Fruit fly (Drosophila melanogaster) whole organism: ENCODE results near the gene Hsp70Bc.
"Not testable (repeated sequence)": the region's sequence is repeated elsewhere in the genome, so short reads cannot be mapped to it uniquely, and the experiment has no call there.

Source experiments
- CG8478 ChIP-seq: fragments of >200 bp; optimal IDR thresholded peaks from 2 replicates; lab custom pipeline; 2018; ENCODE audit warnings: inconsistent platforms
- Dll ChIP-seq: fragments of >200 bp; optimal IDR thresholded peaks from 2 replicates; lab custom pipeline; 2017
- EcR ChIP-seq, 2 experiments: fragments of >200 bp; optimal IDR thresholded peaks; 2 replicates each; lab custom pipeline; 2017; ENCODE audit warnings: missing biosample characterization in 2 of 2, missing genetic modification characterization in 2 of 2, missing genetic modification reagents in 2 of 2
- pan ChIP-seq: fragments of >200 bp; optimal IDR thresholded peaks from 2 replicates; lab custom pipeline; 2017
- psq ChIP-seq: fragments of >200 bp; optimal IDR thresholded peaks from 2 replicates; lab custom pipeline; 2017
- usp ChIP-seq: fragments of >200 bp; optimal IDR thresholded peaks from 2 replicates; lab custom pipeline; 2017; ENCODE audit warnings: missing biosample characterization, missing genetic modification characterization, mixed read lengths

The Hsp70Bc gene

DNA sequence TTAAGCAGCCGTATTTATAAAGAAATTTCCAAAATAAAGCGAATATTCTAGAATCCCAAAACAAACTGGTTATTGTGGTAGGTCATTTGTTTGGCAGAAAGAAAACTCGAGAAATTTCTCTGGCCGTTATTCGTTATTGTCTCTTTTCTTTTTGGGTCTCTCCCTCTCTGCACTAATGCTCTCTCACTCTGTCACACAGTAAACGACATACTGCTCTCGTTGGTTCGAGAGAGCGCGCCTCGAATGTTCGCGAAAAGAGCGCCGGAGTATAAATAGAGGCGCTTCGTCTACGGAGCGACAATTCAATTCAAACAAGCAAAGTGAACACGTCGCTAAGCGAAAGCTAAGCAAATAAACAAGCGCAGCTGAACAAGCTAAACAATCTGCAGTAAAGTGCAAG, at the start of gene Hsp70Bc:
Gene Hsp70Bc (plus strand): TSS at position 301 of the 400 bp plus-strand sequence.
- TF ChIP-seq pan (lab: Kevin White, UChicago); Dll (lab: Kevin White, UChicago); usp (GFP tag; lab: Kevin White, UChicago): not testable (repeated sequence)

DNA sequence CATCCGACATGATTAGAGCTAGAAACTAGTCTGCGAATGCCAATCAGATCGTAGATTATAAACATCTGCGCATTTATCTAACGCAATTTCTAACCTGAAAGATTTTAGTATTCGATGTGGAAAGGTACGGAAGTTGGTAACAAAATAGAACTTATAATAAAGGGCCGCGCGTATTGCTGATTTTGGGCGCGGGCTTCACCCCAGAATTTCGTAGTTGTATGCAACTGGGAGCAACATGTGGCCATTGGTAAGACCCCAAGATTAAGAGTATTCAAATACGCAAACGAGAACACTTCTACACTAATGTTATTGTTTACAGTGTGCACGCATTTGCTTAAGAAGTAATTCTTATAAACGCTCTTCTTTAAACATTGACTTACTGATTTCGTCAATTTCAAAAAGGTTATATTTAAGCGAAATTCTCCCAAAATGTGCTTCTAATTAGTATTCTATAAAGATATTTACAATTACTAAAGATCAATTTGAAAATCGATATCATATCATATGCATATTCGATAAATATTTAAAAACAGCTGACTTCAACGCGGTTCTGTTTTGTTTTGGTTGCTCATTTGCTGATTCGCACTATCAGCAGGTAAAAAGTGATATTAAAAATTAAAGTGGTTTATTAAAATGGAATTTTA, 48.9 kb upstream of the Hsp70Bc start, which contains the start of the genes CG5961 and Polr3C:
Gene CG5961 (minus strand): TSS at position 416 of the 644 bp plus-strand sequence.
Gene Polr3C (plus strand): TSS at position 536 of the 644 bp plus-strand sequence.
- TF ChIP-seq EcR (GFP tag; optimal IDR thresholded peaks at IDR 0.05; lab: Kevin White, UChicago) (no peak), psq (lab: Kevin White, UChicago) (no peak), usp (GFP tag; lab: Kevin White, UChicago) (no peak), Dll (lab: Kevin White, UChicago) (no peak), CG8478 (lab: Kevin White, UChicago) (no peak), pan (lab: Kevin White, UChicago) (no peak)

DNA sequence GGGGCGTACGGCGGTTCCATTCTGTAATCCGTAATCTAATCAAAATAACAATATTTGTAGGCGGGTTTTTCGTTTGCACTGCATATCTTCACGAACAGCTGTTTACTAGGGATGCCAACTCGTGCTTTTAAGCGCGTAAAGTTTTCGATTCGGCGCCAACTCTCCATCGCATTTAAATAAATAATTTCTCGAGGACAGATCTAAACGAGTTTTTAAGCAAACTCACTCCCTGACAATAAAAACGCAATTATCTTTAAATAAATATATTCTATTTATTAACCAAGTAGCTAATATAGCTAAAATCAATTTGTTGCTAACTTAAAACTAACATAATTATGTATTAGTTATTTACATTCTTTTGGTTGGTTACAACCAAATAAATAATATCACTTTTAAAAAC, 43.7 kb upstream of the Hsp70Bc start, which contains the start of gene CG5608:
Gene CG5608 (minus strand): TSS at position 101 of the 400 bp plus-strand sequence.
- not testable (repeated sequence) for TF ChIP-seq pan, psq, CG8478 (lab: Kevin White, UChicago)

DNA sequence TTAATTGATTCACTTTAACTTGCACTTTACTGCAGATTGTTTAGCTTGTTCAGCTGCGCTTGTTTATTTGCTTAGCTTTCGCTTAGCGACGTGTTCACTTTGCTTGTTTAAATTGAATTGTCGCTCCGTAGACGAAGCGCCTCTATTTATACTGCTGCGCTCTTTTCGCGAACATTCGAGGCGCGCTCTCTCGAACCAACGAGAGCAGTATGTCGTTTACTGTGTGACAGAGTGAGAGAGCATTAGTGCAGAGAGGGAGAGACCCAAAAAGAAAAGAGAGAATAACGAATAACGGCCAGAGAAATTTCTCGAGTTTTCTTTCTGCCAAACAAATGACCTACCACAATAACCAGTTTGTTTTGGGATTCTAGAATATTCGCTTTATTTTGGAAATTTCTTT, 41.2 kb upstream of the Hsp70Bc start, which contains the start of gene Hsp70Ba:
Gene Hsp70Ba (minus strand): TSS at position 102 of the 400 bp plus-strand sequence.
- TF ChIP-seq CG8478, Dll, psq (lab: Kevin White, UChicago): not testable (repeated sequence)

DNA sequence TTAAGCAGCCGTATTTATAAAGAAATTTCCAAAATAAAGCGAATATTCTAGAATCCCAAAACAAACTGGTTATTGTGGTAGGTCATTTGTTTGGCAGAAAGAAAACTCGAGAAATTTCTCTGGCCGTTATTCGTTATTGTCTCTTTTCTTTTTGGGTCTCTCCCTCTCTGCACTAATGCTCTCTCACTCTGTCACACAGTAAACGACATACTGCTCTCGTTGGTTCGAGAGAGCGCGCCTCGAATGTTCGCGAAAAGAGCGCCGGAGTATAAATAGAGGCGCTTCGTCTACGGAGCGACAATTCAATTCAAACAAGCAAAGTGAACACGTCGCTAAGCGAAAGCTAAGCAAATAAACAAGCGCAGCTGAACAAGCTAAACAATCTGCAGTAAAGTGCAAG, 6.7 kb upstream of the Hsp70Bc start, which contains the start of gene Hsp70Bbb:
Gene Hsp70Bbb (plus strand): TSS at position 301 of the 400 bp plus-strand sequence.
- not testable (repeated sequence) for TF ChIP-seq EcR (GFP tag; optimal IDR thresholded peaks at IDR 0.05; lab: Kevin White, UChicago); usp (GFP tag; lab: Kevin White, UChicago); CG8478 (lab: Kevin White, UChicago)

DNA sequence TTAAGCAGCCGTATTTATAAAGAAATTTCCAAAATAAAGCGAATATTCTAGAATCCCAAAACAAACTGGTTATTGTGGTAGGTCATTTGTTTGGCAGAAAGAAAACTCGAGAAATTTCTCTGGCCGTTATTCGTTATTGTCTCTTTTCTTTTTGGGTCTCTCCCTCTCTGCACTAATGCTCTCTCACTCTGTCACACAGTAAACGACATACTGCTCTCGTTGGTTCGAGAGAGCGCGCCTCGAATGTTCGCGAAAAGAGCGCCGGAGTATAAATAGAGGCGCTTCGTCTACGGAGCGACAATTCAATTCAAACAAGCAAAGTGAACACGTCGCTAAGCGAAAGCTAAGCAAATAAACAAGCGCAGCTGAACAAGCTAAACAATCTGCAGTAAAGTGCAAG, 3.4 kb upstream of the Hsp70Bc start, which contains the start of gene Hsp70Bb:
Gene Hsp70Bb (plus strand): TSS at position 301 of the 400 bp plus-strand sequence.
- not testable (repeated sequence) for TF ChIP-seq CG8478 (lab: Kevin White, UChicago); pan (lab: Kevin White, UChicago); usp (GFP tag; lab: Kevin White, UChicago)

DNA sequence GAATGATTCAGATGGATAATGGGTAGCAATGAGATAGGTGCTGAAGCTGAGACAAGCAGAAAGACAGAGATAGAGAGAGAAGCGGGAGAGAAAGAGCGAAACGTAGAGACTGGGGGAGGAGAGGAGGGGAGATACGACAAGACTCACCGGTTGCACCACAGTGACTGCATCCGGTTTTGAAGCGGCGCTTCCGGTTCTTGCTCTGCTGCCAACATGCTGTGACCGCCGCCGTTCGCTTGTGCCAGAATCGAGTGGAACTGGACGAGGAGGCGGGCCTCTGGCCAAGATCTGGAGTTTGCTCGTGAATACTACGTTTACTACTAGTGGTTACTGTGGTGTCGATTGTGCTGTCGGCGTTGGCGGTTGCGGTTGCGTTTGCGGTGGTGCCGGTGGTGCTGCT, 6.1 kb downstream of the Hsp70Bc start:
- TF ChIP-seq CG8478 (lab: Kevin White, UChicago) (no peak), psq (lab: Kevin White, UChicago) (no peak), pan (lab: Kevin White, UChicago) (no peak)

DNA sequence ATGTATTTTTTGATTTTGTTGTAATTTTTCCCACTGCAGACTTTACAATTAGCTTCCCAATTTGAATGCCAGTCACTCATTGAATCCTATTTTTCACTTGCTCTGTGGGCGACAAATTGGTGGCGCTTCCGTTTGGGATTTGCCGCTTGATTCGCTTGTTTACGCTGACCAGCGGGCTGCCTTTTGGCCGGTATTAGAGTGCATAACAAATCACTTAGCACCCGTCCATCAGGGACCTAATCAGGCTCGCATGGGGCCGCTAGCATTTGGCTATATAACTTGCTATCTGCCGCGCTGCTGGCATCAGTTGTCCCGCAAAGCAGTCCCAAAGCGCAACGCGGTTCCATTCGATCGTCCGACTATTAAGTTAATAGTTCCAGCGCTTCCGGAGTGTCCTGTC, 17.0 kb downstream of the Hsp70Bc start, which contains the start of gene Hug:
Gene Hug (plus strand): TSS at position 301 of the 400 bp plus-strand sequence.
- no peak for TF ChIP-seq Dll (lab: Kevin White, UChicago)
- TF ChIP-seq usp (GFP tag; lab: Kevin White, UChicago) = no peak
- no peak for TF ChIP-seq pan (lab: Kevin White, UChicago)
- TF ChIP-seq EcR (GFP tag; optimal IDR thresholded peaks at IDR 0.05; lab: Kevin White, UChicago) = no peak
- TF ChIP-seq CG8478 (lab: Kevin White, UChicago) = no peak
- no peak for TF ChIP-seq psq (lab: Kevin White, UChicago)

DNA sequence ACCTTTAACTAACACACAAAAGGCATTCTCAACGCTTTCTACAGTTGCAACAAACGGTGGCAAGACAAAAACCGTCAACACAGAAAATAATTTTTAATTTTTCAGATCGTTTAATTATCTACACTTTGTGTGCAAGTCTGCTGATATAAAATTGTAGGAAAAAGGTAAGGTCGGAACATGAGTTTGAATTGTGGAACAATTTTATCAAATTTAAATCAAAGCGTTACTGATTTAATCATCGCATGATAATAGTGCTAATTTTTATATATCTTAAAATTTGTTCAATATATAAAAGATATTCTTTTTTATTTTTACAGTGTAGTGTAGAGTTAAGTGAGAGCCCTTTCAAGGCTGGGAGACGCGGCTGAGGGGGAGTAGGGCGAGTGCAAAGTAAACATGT, 34.1 kb downstream of the Hsp70Bc start:
- TF ChIP-seq EcR (GFP tag; optimal IDR thresholded peaks at IDR 0.05; lab: Kevin White, UChicago) = no peak
- no peak for TF ChIP-seq pan (lab: Kevin White, UChicago)
- no peak for TF ChIP-seq usp (GFP tag; lab: Kevin White, UChicago)
- TF ChIP-seq Dll (lab: Kevin White, UChicago) = no peak
- no peak for TF ChIP-seq CG8478 (lab: Kevin White, UChicago)
- no peak for TF ChIP-seq psq (lab: Kevin White, UChicago)

DNA sequence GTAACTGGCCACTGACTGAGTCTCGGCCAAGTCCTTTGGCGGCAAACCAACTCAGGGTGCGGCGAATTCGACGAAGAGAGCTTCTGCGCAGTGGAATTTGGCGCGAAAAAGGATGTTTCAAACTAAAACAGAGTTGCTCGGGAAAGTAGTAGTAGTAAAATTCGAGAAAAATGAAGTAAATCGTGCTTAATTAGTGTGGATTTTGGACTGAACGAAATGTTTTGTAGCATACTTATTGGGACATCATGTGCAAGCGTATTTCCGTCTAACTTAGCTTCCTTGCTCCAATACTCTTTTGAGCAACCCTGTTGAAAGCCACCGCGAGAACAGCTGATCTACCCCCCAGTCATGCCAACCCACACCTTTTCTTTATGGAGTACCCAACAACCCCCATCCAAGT, 39.4 kb downstream of the Hsp70Bc start, which contains the start of gene Octbeta3R:
Gene Octbeta3R (minus strand): TSS at position 1 of the 400 bp plus-strand sequence.
- no peak for TF ChIP-seq CG8478 (lab: Kevin White, UChicago)
- no peak for TF ChIP-seq EcR (GFP tag; optimal IDR thresholded peaks at IDR 0.05; lab: Kevin White, UChicago)
- TF ChIP-seq psq (lab: Kevin White, UChicago) = no peak
- TF ChIP-seq usp (GFP tag; lab: Kevin White, UChicago) = no peak
- TF ChIP-seq pan (lab: Kevin White, UChicago) = no peak
- TF ChIP-seq Dll (lab: Kevin White, UChicago) = no peak
